Fruit fly (Drosophila melanogaster): ENCODE measurements around the gene CG14710.

The CG14710 gene

DNA sequence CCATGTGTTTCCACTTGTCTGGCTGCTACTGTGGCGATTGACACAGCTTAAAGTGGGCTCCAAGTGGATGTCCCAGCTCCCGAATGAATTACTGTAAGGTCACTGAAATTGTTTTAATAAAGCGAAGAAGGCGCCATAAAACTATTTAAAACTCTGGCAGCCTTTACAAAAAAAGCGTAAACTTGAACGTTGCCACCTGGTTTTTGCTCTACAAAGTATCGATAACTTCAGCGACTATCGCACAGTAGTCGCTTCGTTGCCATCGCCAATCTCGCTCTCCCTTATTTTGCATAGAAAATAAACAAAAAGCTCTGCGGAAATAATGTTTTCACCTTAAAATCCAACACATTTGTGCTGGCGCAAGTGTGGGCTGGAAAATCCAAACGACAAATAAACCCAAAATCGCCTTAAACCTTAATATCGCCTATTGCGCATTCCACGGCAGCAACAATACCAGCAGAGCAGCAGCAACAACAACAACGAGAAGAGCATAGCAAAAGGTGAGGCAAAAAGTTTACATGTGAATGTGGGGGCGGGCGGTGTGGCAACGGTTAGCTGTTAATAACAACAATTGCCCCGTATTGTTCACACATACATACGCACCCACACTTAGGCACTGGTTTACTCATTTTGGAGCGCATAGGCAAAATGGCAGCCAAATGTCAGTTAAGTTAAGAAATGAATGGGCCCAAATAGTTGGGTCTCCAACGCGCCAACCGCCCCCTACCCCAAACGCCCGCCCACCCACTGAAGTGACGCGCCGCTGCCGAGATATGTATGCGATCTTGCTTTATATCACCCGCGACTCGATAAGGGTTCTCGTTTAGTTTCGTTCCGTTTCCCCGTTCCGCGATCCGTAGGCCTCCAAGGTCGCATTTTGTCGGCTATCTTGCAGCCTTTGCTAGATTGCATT is 38.3 kb upstream of the CG14710 start, which contains the start of gene wkd (continued):
- TF ChIP-seq CG8478 (optimal IDR thresholded peaks at IDR 0.05) (no peak), C15 (GFP tag; IDR thresholded peaks at IDR 0.05) (no peak), Asciz (GFP tag; optimal IDR thresholded peaks at IDR 0.05) (no peak), cwo (GFP tag; optimal IDR thresholded peaks at IDR 0.05) (no peak), CG14667 (GFP tag; IDR thresholded peaks at IDR 0.05) (no peak), gro (GFP tag; optimal IDR thresholded peaks at IDR 0.05) (no peak), CG12744 (GFP tag; optimal IDR thresholded peaks at IDR 0.05) (no peak), ATbp (GFP tag; optimal IDR thresholded peaks at IDR 0.05) (no peak), CG15269 (tag; optimal IDR thresholded peaks at IDR 0.05) (no peak), ssp (GFP tag; IDR thresholded peaks at IDR 0.05) (no peak), gfzf (GFP tag; optimal IDR thresholded peaks at IDR 0.05) (peak; percentile 25), CG34224 (GFP tag; IDR thresholded peaks at IDR 0.05; ENCODE audit: partially characterized antibody) (peak; percentile 84), Hmr (GFP tag; optimal IDR thresholded peaks at IDR 0.05) (peak; percentile 13), klu (GFP tag; IDR thresholded peaks at IDR 0.05) (0 out of 2 replicates have a peak, but pooled peaks have one; percentile 14), Optix (GFP tag; IDR thresholded peaks at IDR 0.05) (no peak), toy (GFP tag; IDR thresholded peaks at IDR 0.05) (no peak), CG32772 (GFP tag; IDR thresholded peaks at IDR 0.05) (no peak), ash1 (GFP tag; optimal IDR thresholded peaks at IDR 0.05) (no peak), Doc2 (GFP tag; IDR thresholded peaks at IDR 0.05) (no peak), repo (GFP tag; optimal IDR thresholded peaks at IDR 0.05) (no peak), CG16863 (GFP tag; optimal IDR thresholded peaks at IDR 0.05) (no peak), hb (GFP tag; IDR thresholded peaks at IDR 0.05; ENCODE audit: partially characterized antibody) (peak; percentile 79), CG11398 (GFP tag; optimal IDR thresholded peaks at IDR 0.05) (no peak), CG13424 (tag; optimal IDR thresholded peaks at IDR 0.05) (no peak), Blimp-1 (GFP tag; optimal IDR thresholded peaks at IDR 0.05) (no peak), CG15601 (tag; optimal IDR thresholded peaks at IDR 0.05) (no peak), Hmx (GFP tag; optimal IDR thresholded peaks at IDR 0.05) (no peak), Six4 (GFP tag; optimal IDR thresholded peaks at IDR 0.05) (no peak), MESR4 (GFP tag; optimal IDR thresholded peaks at IDR 0.05) (peak; percentile 77), trh (GFP tag; optimal IDR thresholded peaks at IDR 0.05) (no peak), vvl (GFP tag; IDR thresholded peaks at IDR 0.05) (peak; percentile 51; the same call in 1 of the 2 replicates), crol (GFP tag; IDR thresholded peaks at IDR 0.05) (peak; percentile 82), Hr39 (optimal IDR thresholded peaks at IDR 0.05) (no peak), gsb-n (tag; optimal IDR thresholded peaks at IDR 0.05) (no peak), CG3838 (GFP tag; optimal IDR thresholded peaks at IDR 0.05) (no peak), CG8281 (tag; optimal IDR thresholded peaks at IDR 0.05) (no peak), Dip3 (GFP tag; optimal IDR thresholded peaks at IDR 0.05) (no peak), TFAM (GFP tag; optimal IDR thresholded peaks at IDR 0.05) (no peak), insv (GFP tag; optimal IDR thresholded peaks at IDR 0.05) (no peak), CG11085 (GFP tag; IDR thresholded peaks at IDR 0.05) (no peak), Med (GFP tag) (peak; percentile 82), knrl (GFP tag; IDR thresholded peaks at IDR 0.05; ENCODE audit: partially characterized antibody) (peak; percentile 87), ac (GFP tag; optimal IDR thresholded peaks at IDR 0.05) (no peak), CG42726 (GFP tag; IDR thresholded peaks at IDR 0.05; ENCODE audit: partially characterized antibody) (peak; percentile 81), CG4617 (GFP tag; optimal IDR thresholded peaks at IDR 0.05; ENCODE audit: borderline replicate concordance) (peak; percentile 87), HHEX (GFP tag; optimal IDR thresholded peaks at IDR 0.05) (no peak), CG16779 (GFP tag; IDR thresholded peaks at IDR 0.05) (no peak), CG17568 (GFP tag; optimal IDR thresholded peaks at IDR 0.05) (no peak), Neu2 (GFP tag; optimal IDR thresholded peaks at IDR 0.05; ENCODE audit: borderline replicate concordance) (no peak)
